Fruit fly (Drosophila melanogaster): ENCODE data around the gene miple1.

- TF ChIP-seq psq (optimal IDR thresholded peaks at IDR 0.05) (no peak), h (optimal IDR thresholded peaks at IDR 0.05) (no peak), ttk (optimal IDR thresholded peaks at IDR 0.05) (no peak)
Measured at dm6 chr3L:232267-232666, 34.8 kb upstream of the miple1 start, which contains the start of gene CG34454.

Measured in Kc167 (cell line).